In the genomic region with DNA sequence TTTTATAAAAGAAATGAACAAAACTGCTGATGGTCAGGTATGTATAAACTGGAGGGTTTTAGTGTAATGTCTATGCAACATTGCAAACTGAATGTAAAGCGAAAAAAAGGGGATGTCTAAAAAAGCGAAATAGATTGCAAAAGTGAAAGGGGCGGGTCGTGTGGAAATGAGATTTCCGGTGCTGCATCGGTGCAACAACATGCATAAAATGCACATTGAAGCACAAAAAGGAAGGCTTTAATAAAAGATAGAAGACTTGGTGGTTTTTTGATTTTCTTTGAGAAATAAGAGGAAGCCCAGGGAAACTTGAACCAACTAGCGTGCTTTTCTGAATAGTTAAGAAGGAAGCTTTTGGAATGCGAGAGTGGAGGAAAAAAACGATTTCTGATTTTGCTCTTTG, we compare ENCODE assay signal across 5 worm cellular contexts.
TF ChIP-seq lines count a peak whose summit lies in the region.

No protein-coding gene starts in this region.

TF ChIP-seq in whole organism, L1 larva, 84 proteins besides CTCF, POLR2A, EP300 and RAD21:
- TF ChIP-seq ces-1 (GFP tag; optimal IDR thresholded peaks at IDR 0.05; lab: Kevin White, UChicago), result peak; percentile 23
- TF ChIP-seq fkh-10 (GFP tag; optimal IDR thresholded peaks at IDR 0.05; lab: Kevin White, UChicago), result peak; percentile 88
- peak; percentile 48 for TF ChIP-seq lin-14 (GFP tag; optimal IDR thresholded peaks at IDR 0.05; lab: Kevin White, UChicago)
- no peak for TF ChIP-seq nhr-71 (tag; optimal IDR thresholded peaks at IDR 0.05; lab: Kevin White, UChicago)
- TF ChIP-seq nhr-20 (tag; optimal IDR thresholded peaks at IDR 0.05; lab: Kevin White, UChicago), result no peak
- peak; percentile 12 for TF ChIP-seq unc-86 (tag; optimal IDR thresholded peaks at IDR 0.05; lab: Kevin White, UChicago)
- TF ChIP-seq dsc-1 (tag; optimal IDR thresholded peaks at IDR 0.05; lab: Kevin White, UChicago), result no peak
- TF ChIP-seq efl-1 (optimal IDR thresholded peaks at IDR 0.05; lab: Kevin White, UChicago), result no peak
- peak in 1 of 2 experiments; percentile 30 for TF ChIP-seq efl-1 (GFP tag; optimal IDR thresholded peaks at IDR 0.05 in 1 of 2; lab: Kevin White, UChicago)

TF ChIP-seq in whole organism, L3 larva, 47 proteins besides CTCF, POLR2A, EP300 and RAD21:
- TF ChIP-seq daf-12 (tag; optimal IDR thresholded peaks at IDR 0.05; lab: Kevin White, UChicago), result no peak
- no peak for TF ChIP-seq nhr-43 (tag; optimal IDR thresholded peaks at IDR 0.05; lab: Kevin White, UChicago; ENCODE audit: poor library complexity, severe bottlenecking)
- no peak for TF ChIP-seq ZK546.5 (tag; optimal IDR thresholded peaks at IDR 0.05; lab: Kevin White, UChicago)
- no peak for TF ChIP-seq fos-1 (tag; optimal IDR thresholded peaks at IDR 0.05; lab: Kevin White, UChicago)
- peak; percentile 49 for TF ChIP-seq fkh-10 (GFP tag; optimal IDR thresholded peaks at IDR 0.05; lab: Kevin White, UChicago)

TF ChIP-seq in whole organism, L4 larva, 104 proteins besides CTCF, POLR2A, EP300 and RAD21:
- no peak for TF ChIP-seq mdl-1 (tag; optimal IDR thresholded peaks at IDR 0.05; lab: Kevin White, UChicago)
- TF ChIP-seq unc-39 (tag; optimal IDR thresholded peaks at IDR 0.05; lab: Kevin White, UChicago), result no peak
- TF ChIP-seq F26F4.8 (GFP tag; conservative IDR thresholded peaks at IDR 0.05; lab: Robert Waterston, UW), result no peak
- no peak for TF ChIP-seq duxl-1 (tag; optimal IDR thresholded peaks at IDR 0.05; lab: Kevin White, UChicago; ENCODE audit: poor library complexity)
- TF ChIP-seq ceh-20 (GFP tag; IDR thresholded peaks at IDR 0.05; lab: Robert Waterston, UW), result no peak
- TF ChIP-seq ZK546.5 (tag; optimal IDR thresholded peaks at IDR 0.05; lab: Kevin White, UChicago), result no peak
- TF ChIP-seq hlh-30 (tag; optimal IDR thresholded peaks at IDR 0.05; lab: Kevin White, UChicago; ENCODE audit: insufficient read depth), result no peak
- TF ChIP-seq aha-1 (tag; lab: Kevin White, UChicago), result peak; percentile 86
- peak; percentile 23 for TF ChIP-seq ces-1 (GFP tag; optimal IDR thresholded peaks at IDR 0.05; lab: Kevin White, UChicago)
- TF ChIP-seq Y75B8A.6 (GFP tag; IDR thresholded peaks at IDR 0.05; lab: Robert Waterston, UW), result no peak
- TF ChIP-seq vab-7 (GFP tag; IDR thresholded peaks at IDR 0.05; lab: Robert Waterston, UW), result no peak
- TF ChIP-seq F37D6.2 (tag; optimal IDR thresholded peaks at IDR 0.05; lab: Kevin White, UChicago), result no peak
- no peak for TF ChIP-seq pha-4 (GFP tag; IDR thresholded peaks at IDR 0.05; lab: Robert Waterston, UW)
- TF ChIP-seq pha-4 (tag; optimal IDR thresholded peaks at IDR 0.05; lab: Kevin White, UChicago), result no peak
- TF ChIP-seq mes-2 (tag; optimal IDR thresholded peaks at IDR 0.05; lab: Kevin White, UChicago; ENCODE audit: poor library complexity, severe bottlenecking), result no peak

TF ChIP-seq in whole organism, late embryonic, 69 proteins besides CTCF, POLR2A, EP300 and RAD21:
- TF ChIP-seq unc-42 (tag; optimal IDR thresholded peaks at IDR 0.05; lab: Kevin White, UChicago) (peak; percentile 76), hlh-13 (GFP tag; optimal IDR thresholded peaks at IDR 0.05; lab: Kevin White, UChicago) (no peak)

TF ChIP-seq in whole organism, mixed stage, embryonic, 35 proteins besides CTCF, POLR2A, EP300 and RAD21:
- TF ChIP-seq mab-5 (tag; optimal IDR thresholded peaks at IDR 0.05; lab: Kevin White, UChicago), result no peak
- TF ChIP-seq ceh-83 (GFP tag; optimal IDR thresholded peaks at IDR 0.05; lab: Kevin White, UChicago), result no peak
- TF ChIP-seq ces-1 (GFP tag; optimal IDR thresholded peaks at IDR 0.05; lab: Kevin White, UChicago), result peak; percentile 63
